Worm (Caenorhabditis elegans) whole organism, L2 larva: ENCODE results near the gene F21E9.2.

Source experiments
- lin-39 ChIP-seq: fragments of 150-350 bp; optimal IDR thresholded peaks from 2 replicates; lab custom pipeline; 2014; ENCODE audit warnings: missing biosample characterization, missing genetic modification reagents, missing genetic modification characterization
- nhr-11 ChIP-seq: fragments of 150-350 bp; optimal IDR thresholded peaks from 2 replicates; lab custom pipeline; 2014; ENCODE audit warnings: missing biosample characterization, missing genetic modification characterization
- nhr-23 ChIP-seq: fragments of 150-350 bp; optimal IDR thresholded peaks from 2 replicates; lab custom pipeline; 2014; ENCODE audit warnings: missing biosample characterization, missing genetic modification reagents, missing genetic modification characterization
- nhr-237 ChIP-seq: fragments of 150-350 bp; optimal IDR thresholded peaks from 2 replicates; lab custom pipeline; 2014; ENCODE audit warnings: missing biosample characterization, missing genetic modification characterization
- peb-1 ChIP-seq: fragments of 150-350 bp; optimal IDR thresholded peaks from 2 replicates; lab custom pipeline; 2014; ENCODE audit warnings: missing biosample characterization, missing genetic modification characterization

ce11 chrX:1371688-1372087, 41.9 kb upstream of the F21E9.2 start, which contains the start of gene fbxa-190:
- no peak for TF ChIP-seq peb-1 (tag; lab: Kevin White, UChicago)
- TF ChIP-seq nhr-11 (tag; lab: Kevin White, UChicago): no peak
- TF ChIP-seq nhr-23 (tag; lab: Kevin White, UChicago): no peak
- TF ChIP-seq lin-39 (tag; lab: Kevin White, UChicago): no peak
- TF ChIP-seq nhr-237 (tag; lab: Kevin White, UChicago): no peak
